Worm (Caenorhabditis elegans) whole organism, L4 larva: ENCODE results near the gene K08F4.12.

Experiments
- F49E8.2 ChIP-seq: sonication (generic microtip); optimal IDR thresholded peaks from 2 replicates; lab custom pipeline; 2016; ENCODE audit warnings: missing compliant biosample characterization, mild to moderate bottlenecking, missing genetic modification characterization, borderline replicate concordance
- T26A8.4 ChIP-seq: fragments of 200-800 bp; sonication (Bioruptor generic); IDR thresholded peaks from 2 replicates; pipeline ENCODE4 v1.3.6; 2022; ENCODE audit warnings: missing genetic modification characterization, missing compliant biosample characterization
- ZK546.5 ChIP-seq, 2 experiments: sonication (generic microtip); optimal IDR thresholded peaks; 2 replicates each; lab custom pipeline; 2017; ENCODE audit warnings: missing biosample characterization in 2 of 2, missing genetic modification characterization in 2 of 2
- aly-2 ChIP-seq: sonication (generic microtip); optimal IDR thresholded peaks from 2 replicates; lab custom pipeline; 2018; ENCODE audit warnings: missing biosample characterization, missing genetic modification characterization
- arid-1 ChIP-seq: fragments of 200-800 bp; sonication (Bioruptor generic); conservative IDR thresholded peaks from 2 replicates; pipeline ENCODE4 v1.3.6; 2022; ENCODE audit warnings: missing genetic modification reagents, missing genetic modification characterization, missing compliant biosample characterization
- ceh-32 ChIP-seq: sonication (generic microtip); optimal IDR thresholded peaks from 2 replicates; lab custom pipeline; 2016; ENCODE audit warnings: mild to moderate bottlenecking, missing genetic modification characterization, missing compliant biosample characterization; ENCODE audit not compliant: poor library complexity
- ceh-44 ChIP-seq: fragments of 200-800 bp; sonication (Bioruptor generic); IDR thresholded peaks from 2 replicates; pipeline ENCODE4 v1.3.6; 2022; ENCODE audit warnings: missing genetic modification reagents, missing genetic modification characterization, missing compliant biosample characterization
- ceh-62 ChIP-seq: sonication (generic microtip); optimal IDR thresholded peaks from 2 replicates; lab custom pipeline; 2017; ENCODE audit warnings: missing biosample characterization, missing genetic modification characterization
- ceh-82 ChIP-seq: sonication (generic microtip); optimal IDR thresholded peaks from 2 replicates; lab custom pipeline; 2017; ENCODE audit warnings: missing biosample characterization, missing genetic modification characterization
- ctbp-1 ChIP-seq: fragments of 200-800 bp; sonication (Bioruptor generic); IDR thresholded peaks from 2 replicates; pipeline ENCODE4 v1.3.6; 2022; ENCODE audit warnings: missing genetic modification reagents, missing genetic modification characterization, missing compliant biosample characterization
- dmd-6 ChIP-seq: fragments of 200-800 bp; sonication (Bioruptor generic); IDR thresholded peaks from 2 replicates; pipeline ENCODE4 v1.3.6; 2022; ENCODE audit warnings: missing genetic modification reagents, missing genetic modification characterization, missing compliant biosample characterization
- dpl-1 ChIP-seq: fragments of 150-350 bp; optimal IDR thresholded peaks from 2 replicates; lab custom pipeline; 2014; ENCODE audit warnings: missing biosample characterization, missing genetic modification reagents, missing genetic modification characterization
- dve-1 ChIP-seq: sonication (generic microtip); optimal IDR thresholded peaks from 2 replicates; lab custom pipeline; 2017; ENCODE audit warnings: antibody characterized with exemption, mild to moderate bottlenecking, missing genetic modification characterization, missing compliant biosample characterization; ENCODE audit not compliant: insufficient read depth
- egl-43 ChIP-seq: fragments of 200-800 bp; sonication (Bioruptor generic); IDR thresholded peaks from 2 replicates; pipeline ENCODE4 v1.3.6; 2022; ENCODE audit warnings: missing genetic modification reagents, missing genetic modification characterization, missing compliant biosample characterization
- hif-1 ChIP-seq, 2 experiments: sonication (generic microtip); optimal IDR thresholded peaks; 2 replicates each; lab custom pipeline; 2016 to 2017; ENCODE audit warnings: missing compliant biosample characterization in 2 of 2, missing genetic modification characterization in 2 of 2, missing genetic modification reagents in 2 of 2, missing genotype in 2 of 2, mild to moderate bottlenecking in 1 of 2
- hlh-11 ChIP-seq: fragments of 200-800 bp; sonication (Bioruptor generic); optimal IDR thresholded peaks from 2 replicates; lab custom pipeline; 2018; ENCODE audit warnings: mild to moderate bottlenecking, missing genetic modification characterization, missing compliant biosample characterization
- lim-7 ChIP-seq: fragments of 200-800 bp; sonication (Bioruptor generic); IDR thresholded peaks from 2 replicates; pipeline ENCODE4 v1.3.6; 2022; ENCODE audit warnings: missing genetic modification characterization, missing compliant biosample characterization
- lin-29 ChIP-seq: fragments of 200-800 bp; sonication (Bioruptor generic); IDR thresholded peaks from 2 replicates; pipeline ENCODE4 v1.3.6; 2022; ENCODE audit warnings: missing genetic modification reagents, missing genetic modification characterization, missing compliant biosample characterization
- lin-39 ChIP-seq: fragments of 150-350 bp; optimal IDR thresholded peaks from 2 replicates; lab custom pipeline; 2014; ENCODE audit warnings: missing biosample characterization, missing genetic modification reagents, missing genetic modification characterization
- lir-3 ChIP-seq: sonication (generic microtip); optimal IDR thresholded peaks from 2 replicates; lab custom pipeline; 2016; ENCODE audit warnings: mild to moderate bottlenecking, missing genetic modification characterization, missing compliant biosample characterization
- lsy-2 ChIP-seq, 2 experiments: fragments of 150-350 bp in 1 of 2; sonication (generic microtip) in 1 of 2; optimal IDR thresholded peaks; 2 replicates each; lab custom pipeline; 2014 to 2017; ENCODE audit warnings: missing biosample characterization in 2 of 2, missing genetic modification characterization in 2 of 2
- madf-5 ChIP-seq, 2 experiments: fragments of 200-800 bp; sonication (Bioruptor generic); IDR thresholded peaks; 2 replicates each; pipeline ENCODE4 v1.3.6; 2022; ENCODE audit warnings: missing compliant biosample characterization in 2 of 2, missing genetic modification characterization in 2 of 2
- mdt-29 ChIP-seq: fragments of 200-800 bp; sonication (Bioruptor generic); IDR thresholded peaks from 2 replicates; pipeline ENCODE4 v1.3.6; 2022; ENCODE audit warnings: missing genetic modification reagents, missing genetic modification characterization, missing compliant biosample characterization
- mes-2 ChIP-seq: sonication (generic microtip); optimal IDR thresholded peaks from 2 replicates; lab custom pipeline; 2016; ENCODE audit warnings: missing genotype, mild to moderate bottlenecking, missing genetic modification characterization, missing compliant biosample characterization; ENCODE audit not compliant: poor library complexity, severe bottlenecking
- nhr-237 ChIP-seq: sonication (generic microtip); optimal IDR thresholded peaks from 2 replicates; lab custom pipeline; 2017; ENCODE audit warnings: missing biosample characterization, missing genetic modification characterization
- nhr-48 ChIP-seq: sonication (generic microtip); optimal IDR thresholded peaks from 2 replicates; lab custom pipeline; 2016; ENCODE audit warnings: mild to moderate bottlenecking, missing genetic modification characterization, missing compliant biosample characterization
- nhr-6 ChIP-seq: fragments of 150-350 bp; optimal IDR thresholded peaks from 2 replicates; lab custom pipeline; 2014; ENCODE audit warnings: missing biosample characterization, missing genetic modification characterization
- nhr-77 ChIP-seq: fragments of 150-350 bp; optimal IDR thresholded peaks from 2 replicates; lab custom pipeline; 2014; ENCODE audit warnings: missing biosample characterization, missing genetic modification characterization
- php-3 ChIP-seq: fragments of 200-800 bp; sonication (Bioruptor generic); IDR thresholded peaks from 2 replicates; pipeline ENCODE4 v1.3.6; 2022; ENCODE audit warnings: missing genetic modification reagents, missing genetic modification characterization, missing compliant biosample characterization
- pqm-1 ChIP-seq: sonication (generic microtip); optimal IDR thresholded peaks from 2 replicates; lab custom pipeline; 2017; ENCODE audit warnings: missing biosample characterization, missing genetic modification characterization
- saeg-2 ChIP-seq: fragments of 200-800 bp; sonication (Bioruptor generic); IDR thresholded peaks from 2 replicates; pipeline ENCODE4 v1.3.6; 2022; ENCODE audit warnings: missing genetic modification reagents, missing genetic modification characterization, missing compliant biosample characterization
- snpc-4 ChIP-seq: fragments of 150-350 bp; optimal IDR thresholded peaks from 2 replicates; lab custom pipeline; 2014; ENCODE audit warnings: missing biosample characterization, missing genetic modification characterization
- zip-2 ChIP-seq: fragments of 150-350 bp; optimal IDR thresholded peaks from 2 replicates; lab custom pipeline; 2014; ENCODE audit warnings: missing biosample characterization, missing genetic modification characterization
- ztf-11 ChIP-seq: fragments of 150-350 bp; optimal IDR thresholded peaks from 2 replicates; lab custom pipeline; 2014; ENCODE audit warnings: missing biosample characterization, missing genetic modification characterization
- ztf-7 ChIP-seq: fragments of 150-350 bp; optimal IDR thresholded peaks from 2 replicates; lab custom pipeline; 2014; ENCODE audit warnings: missing biosample characterization, missing genetic modification characterization

Gene K08F4.12

DNA sequence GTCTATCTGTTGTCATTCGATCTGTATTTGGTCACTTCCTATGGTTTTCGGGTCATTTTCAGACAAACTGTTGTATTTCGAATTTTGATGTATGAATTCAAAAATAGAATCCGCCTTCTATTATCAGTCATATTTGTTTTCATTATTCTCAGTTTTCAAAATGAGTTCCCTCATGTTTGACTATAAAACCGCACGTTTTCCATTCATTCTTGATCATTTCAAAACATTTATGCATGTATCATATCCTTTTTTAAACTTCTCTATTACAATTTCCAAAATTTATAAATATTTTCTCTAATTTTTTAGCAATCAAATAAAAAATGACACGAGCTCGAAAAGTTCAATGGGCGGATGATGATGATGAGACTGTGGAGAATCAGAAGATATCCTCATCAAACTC lies at the start of gene K08F4.12:
Gene K08F4.12, plus strand, starts transcription at position 301 of the 400 bp plus-strand sequence.
- TF ChIP-seq ZK546.5 (tag; optimal IDR thresholded peaks at IDR 0.05; lab: Kevin White, UChicago) (no peak), ceh-82 (no peak), snpc-4 (tag; lab: Kevin White, UChicago) (no peak), dmd-6 (GFP tag; lab: Robert Waterston, UW) (no peak), pqm-1 (tag; lab: Kevin White, UChicago) (no peak), dve-1 (tag; lab: Kevin White, UChicago) (no peak), hlh-11 (tag; lab: Kevin White, UChicago) (no peak), php-3 (GFP tag; lab: Robert Waterston, UW) (no peak), ztf-7 (tag; lab: Kevin White, UChicago) (no peak)

DNA sequence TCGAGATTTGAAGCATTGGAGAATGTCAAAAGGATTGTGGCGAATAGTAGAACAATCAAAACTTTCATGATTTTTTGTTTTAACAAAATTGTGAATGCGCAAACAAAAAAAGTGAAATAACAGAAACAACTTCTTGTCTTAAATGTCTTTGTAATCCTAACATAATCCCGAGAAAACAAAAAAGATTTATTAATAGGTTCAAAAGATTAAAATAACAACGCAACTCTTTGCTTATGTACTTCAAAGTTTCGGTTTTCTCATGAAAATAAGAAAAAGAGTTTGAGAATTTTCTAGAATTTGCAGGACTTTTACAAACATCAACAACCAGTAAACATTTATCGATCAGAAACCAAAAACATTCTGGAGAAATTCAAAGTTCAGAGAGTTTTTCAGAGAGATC lies 48.1 kb upstream of the K08F4.12 start, which contains the start of gene ttr-39:
Gene ttr-39, minus strand, starts transcription at position 101 of the 400 bp plus-strand sequence.
- TF ChIP-seq mdt-29 (GFP tag; lab: Robert Waterston, UW) (no peak), dmd-6 (GFP tag; lab: Robert Waterston, UW) (no peak), lin-29 (no peak), ceh-82 (no peak), madf-5 (GFP tag; IDR thresholded peaks at IDR 0.05; lab: Robert Waterston, UW) (no peak), lim-7 (GFP tag; lab: Robert Waterston, UW) (no peak), ceh-32 (no peak), lsy-2 (tag; optimal IDR thresholded peaks at IDR 0.05; lab: Kevin White, UChicago) (no peak), F49E8.2 (no peak), hif-1 (tag; optimal IDR thresholded peaks at IDR 0.05; lab: Kevin White, UChicago) (no peak), nhr-237 (tag; lab: Kevin White, UChicago) (no peak), nhr-77 (tag; lab: Kevin White, UChicago) (no peak), zip-2 (tag; lab: Kevin White, UChicago) (no peak), nhr-6 (tag; lab: Kevin White, UChicago) (no peak)

DNA sequence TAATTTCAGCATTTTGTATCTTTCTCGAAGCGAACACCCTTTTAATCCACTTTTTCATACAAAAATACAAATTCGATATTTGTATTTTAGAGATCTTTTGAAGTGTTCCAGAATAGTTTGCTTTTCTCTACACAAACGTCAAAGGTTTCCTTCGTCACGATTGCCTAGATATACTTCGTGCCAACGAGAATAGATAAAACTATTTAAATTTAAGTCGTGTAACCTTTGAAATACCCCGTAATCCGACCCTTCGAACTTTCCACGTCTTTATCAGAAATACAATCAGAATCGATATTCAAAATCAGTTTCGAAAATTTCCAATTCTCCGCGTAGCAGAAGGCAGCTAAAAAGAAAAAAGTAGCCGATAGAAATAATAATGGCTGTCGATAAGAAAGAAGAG lies 47.5 kb upstream of the K08F4.12 start, which contains the start of gene ttbk-5:
Gene ttbk-5, plus strand, starts transcription at position 301 of the 400 bp plus-strand sequence.
- TF ChIP-seq saeg-2 (no peak), lsy-2 (tag; optimal IDR thresholded peaks at IDR 0.05; lab: Kevin White, UChicago) (no peak), ceh-44 (GFP tag; lab: Robert Waterston, UW) (no peak), ceh-82 (no peak), ctbp-1 (GFP tag; lab: Robert Waterston, UW) (no peak), lin-39 (tag; lab: Kevin White, UChicago) (no peak), F49E8.2 (no peak), ceh-62 (tag; lab: Kevin White, UChicago) (no peak), lin-29 (no peak), lir-3 (tag; lab: Kevin White, UChicago) (no peak), lim-7 (GFP tag; lab: Robert Waterston, UW) (no peak), T26A8.4 (GFP tag; lab: Robert Waterston, UW) (no peak), ztf-11 (tag; lab: Kevin White, UChicago) (no peak), aly-2 (tag; lab: Kevin White, UChicago) (no peak), arid-1 (GFP tag; lab: Robert Waterston, UW) (no peak), dmd-6 (GFP tag; lab: Robert Waterston, UW) (no peak), dpl-1 (GFP tag; lab: Kevin White, UChicago) (no peak)
- TF ChIP-seq, all 104 proteins: peak for 0

DNA sequence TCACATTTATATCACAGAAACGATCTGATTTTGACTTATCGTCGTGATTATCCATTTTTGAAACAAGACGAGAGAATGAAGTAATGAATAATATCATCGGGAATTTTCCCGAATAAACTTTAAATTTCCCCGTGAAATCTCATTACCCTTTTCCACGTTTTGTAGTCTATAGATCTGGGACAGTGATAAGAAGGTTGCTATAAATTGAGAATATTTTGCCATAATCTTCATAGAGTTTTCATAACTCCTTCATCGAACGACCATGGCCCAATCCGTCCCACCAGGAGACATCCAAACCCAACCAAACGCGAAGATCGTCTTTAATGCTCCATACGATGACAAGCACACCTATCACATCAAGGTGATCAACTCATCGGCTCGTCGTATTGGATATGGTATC lies 42.7 kb upstream of the K08F4.12 start, which contains the start of the genes C04G2.5 and msp-36:
Gene C04G2.5, minus strand, starts transcription at position 101 of the 400 bp plus-strand sequence.
Gene msp-36, plus strand, starts transcription at position 263 of the 400 bp plus-strand sequence.
- TF ChIP-seq nhr-48 (tag; lab: Kevin White, UChicago), result no peak
- 0 out of 2 replicates have a peak, but pooled peaks have one; percentile 30 for TF ChIP-seq egl-43 (GFP tag; lab: Robert Waterston, UW)
- no peak for TF ChIP-seq mes-2 (tag; lab: Kevin White, UChicago)
